Fruit fly (Drosophila melanogaster) whole organism, embryonic: ENCODE results near the gene eco.

Experiments
- Adf1 ChIP-seq: fragments of 200-800 bp; sonication (Bioruptor generic); IDR thresholded peaks from 2 replicates; pipeline ENCODE4 v1.3.6; 2022; ENCODE audit warnings: missing biosample characterization, missing genetic modification characterization
- C15 ChIP-seq: fragments of 200-800 bp; sonication (Bioruptor generic); IDR thresholded peaks from 3 replicates; pipeline ENCODE4 v1.3.6; 2022; ENCODE audit warnings: missing biosample characterization, missing genetic modification characterization
- CG10979 ChIP-seq: fragments of 200-800 bp; sonication (Bioruptor generic); optimal IDR thresholded peaks from 2 replicates; lab custom pipeline; 2018; ENCODE audit warnings: missing biosample characterization, mild to moderate bottlenecking, missing genetic modification characterization, moderate library complexity
- CG11398 ChIP-seq: fragments of 200-800 bp; sonication (Bioruptor generic); optimal IDR thresholded peaks from 2 replicates; lab custom pipeline; 2016; ENCODE audit warnings: missing biosample characterization, missing genetic modification characterization
- CG12071 ChIP-seq: fragments of 200-800 bp; sonication (Bioruptor generic); optimal IDR thresholded peaks from 3 replicates; lab custom pipeline; 2018; ENCODE audit warnings: missing biosample characterization, mild to moderate bottlenecking, missing genetic modification characterization
- CG13287 ChIP-seq: fragments of 200-800 bp; sonication (Bioruptor generic); IDR thresholded peaks from 2 replicates; pipeline ENCODE4 v1.3.6; 2022; ENCODE audit warnings: missing biosample characterization, missing genetic modification characterization; ENCODE audit not compliant: partially characterized antibody
- CG14667 ChIP-seq: fragments of 200-800 bp; sonication (Bioruptor generic); IDR thresholded peaks from 2 replicates; pipeline ENCODE4 v1.3.6; 2022; ENCODE audit warnings: missing biosample characterization, missing genetic modification characterization
- CG14965 ChIP-seq: fragments of 200-800 bp; sonication (Bioruptor generic); optimal IDR thresholded peaks from 2 replicates; lab custom pipeline; 2016; ENCODE audit warnings: missing biosample characterization, missing genetic modification characterization, borderline replicate concordance
- CG15073 ChIP-seq: fragments of 200-800 bp; sonication (Bioruptor generic); optimal IDR thresholded peaks from 2 replicates; lab custom pipeline; 2016; ENCODE audit warnings: missing biosample characterization, missing genetic modification characterization
- CG15479 ChIP-seq: fragments of 200-800 bp; sonication (Bioruptor generic); optimal IDR thresholded peaks from 3 replicates; lab custom pipeline; 2019; ENCODE audit warnings: missing biosample characterization, mild to moderate bottlenecking, missing genetic modification characterization, moderate library complexity
- CG16863 ChIP-seq: fragments of 200-800 bp; sonication (Bioruptor generic); optimal IDR thresholded peaks from 3 replicates; lab custom pipeline; 2016; ENCODE audit warnings: missing biosample characterization, missing genetic modification characterization
- CG17612 ChIP-seq: fragments of 200-800 bp; sonication (Bioruptor generic); IDR thresholded peaks from 2 replicates; pipeline ENCODE4 v1.3.6; 2022; ENCODE audit warnings: missing biosample characterization, missing genetic modification characterization
- CG18476 ChIP-seq: fragments of 200-800 bp; sonication (Bioruptor generic); optimal IDR thresholded peaks from 2 replicates; lab custom pipeline; 2016; ENCODE audit warnings: missing biosample characterization, mild to moderate bottlenecking, missing genetic modification characterization
- CG18764 ChIP-seq: fragments of 200-800 bp; sonication (Bioruptor generic); optimal IDR thresholded peaks from 3 replicates; lab custom pipeline; 2016; ENCODE audit warnings: missing biosample characterization, missing genetic modification characterization
- CG31224 ChIP-seq: fragments of 200-800 bp; sonication (Bioruptor generic); IDR thresholded peaks from 2 replicates; pipeline ENCODE4 v1.3.6; 2022; ENCODE audit warnings: missing biosample characterization, missing genetic modification characterization
- CG3281 ChIP-seq: fragments of 200-800 bp; sonication (Bioruptor generic); optimal IDR thresholded peaks from 3 replicates; lab custom pipeline; 2017; ENCODE audit warnings: missing biosample characterization, mild to moderate bottlenecking, missing genetic modification characterization
- CG3995 ChIP-seq: fragments of 200-800 bp; sonication (Bioruptor generic); optimal IDR thresholded peaks from 3 replicates; lab custom pipeline; 2016; ENCODE audit warnings: missing biosample characterization, missing genetic modification characterization
- CG42726 ChIP-seq: fragments of 200-800 bp; sonication (Bioruptor generic); IDR thresholded peaks from 2 replicates; pipeline ENCODE4 v1.3.6; 2022; ENCODE audit warnings: missing biosample characterization, missing genetic modification characterization; ENCODE audit not compliant: partially characterized antibody
- CG7745 ChIP-seq: fragments of 200-800 bp; sonication (Bioruptor generic); optimal IDR thresholded peaks from 2 replicates; lab custom pipeline; 2018; ENCODE audit warnings: missing biosample characterization, mild to moderate bottlenecking, missing genetic modification characterization, moderate library complexity
- CG7963 ChIP-seq: fragments of 200-800 bp; sonication (Bioruptor generic); IDR thresholded peaks from 3 replicates; pipeline ENCODE4 v1.3.6; 2022; ENCODE audit warnings: missing biosample characterization, missing genetic modification characterization; ENCODE audit not compliant: partially characterized antibody
- CG8089 ChIP-seq: fragments of 200-800 bp; sonication (Bioruptor generic); optimal IDR thresholded peaks from 3 replicates; lab custom pipeline; 2016; ENCODE audit warnings: missing biosample characterization, missing genetic modification characterization
- CG8924 ChIP-seq: fragments of 200-800 bp; optimal IDR thresholded peaks from 3 replicates; lab custom pipeline; 2019; ENCODE audit warnings: missing biosample characterization, mild to moderate bottlenecking, missing genetic modification characterization, moderate library complexity
- Dip3 ChIP-seq: fragments of 200-800 bp; sonication (Bioruptor generic); optimal IDR thresholded peaks from 3 replicates; lab custom pipeline; 2016; ENCODE audit warnings: missing biosample characterization, missing genetic modification characterization
- Fer3 ChIP-seq: fragments of 200-800 bp; sonication (Bioruptor generic); optimal IDR thresholded peaks from 2 replicates; lab custom pipeline; 2018; ENCODE audit warnings: missing biosample characterization, mild to moderate bottlenecking, missing genetic modification characterization, moderate library complexity
- Hey ChIP-seq: fragments of 200-800 bp; sonication (Bioruptor generic); optimal IDR thresholded peaks from 3 replicates; lab custom pipeline; 2018; ENCODE audit warnings: missing biosample characterization, mild to moderate bottlenecking, missing genetic modification characterization
- HmgZ ChIP-seq: fragments of 200-800 bp; sonication (Bioruptor generic); optimal IDR thresholded peaks from 2 replicates; lab custom pipeline; 2018; ENCODE audit warnings: missing biosample characterization, mild to moderate bottlenecking, missing genetic modification characterization
- Kr ChIP-seq: fragments of 200-800 bp; sonication (Bioruptor generic); optimal IDR thresholded peaks from 2 replicates; lab custom pipeline; 2017; ENCODE audit warnings: missing biosample characterization, mild to moderate bottlenecking, missing genetic modification characterization
- Lhr ChIP-seq: fragments of 200-800 bp; sonication (Bioruptor generic); optimal IDR thresholded peaks from 3 replicates; lab custom pipeline; 2017; ENCODE audit warnings: mild to moderate bottlenecking, missing biosample characterization, missing genetic modification reagents, missing genetic modification characterization
- Lpt ChIP-seq: fragments of >200 bp; optimal IDR thresholded peaks from 2 replicates; lab custom pipeline; 2018; ENCODE audit warnings: missing biosample characterization, missing genetic modification characterization
- Mad ChIP-seq: fragments of 200-800 bp; sonication (Bioruptor generic); optimal IDR thresholded peaks from 2 replicates; lab custom pipeline; 2016; ENCODE audit warnings: missing biosample characterization, missing genetic modification characterization
- NC2α ChIP-seq: fragments of 200-800 bp; sonication (Bioruptor generic); optimal IDR thresholded peaks from 2 replicates; lab custom pipeline; 2016; ENCODE audit warnings: missing biosample characterization, missing genetic modification characterization
- NC2β ChIP-seq: fragments of 200-800 bp; sonication (Bioruptor generic); optimal IDR thresholded peaks from 2 replicates; lab custom pipeline; 2016; ENCODE audit warnings: missing biosample characterization, missing genetic modification characterization
- Ravus ChIP-seq: fragments of 200-800 bp; sonication (Bioruptor generic); IDR thresholded peaks from 2 replicates; pipeline ENCODE4 v1.3.6; 2022; ENCODE audit warnings: missing biosample characterization, missing genetic modification characterization
- Six4 ChIP-seq: fragments of 200-800 bp; sonication (Bioruptor generic); optimal IDR thresholded peaks from 2 replicates; lab custom pipeline; 2016; ENCODE audit warnings: missing biosample characterization, missing genetic modification characterization
- Taf1 ChIP-seq: fragments of 200-800 bp; sonication (Bioruptor generic); IDR thresholded peaks from 2 replicates; pipeline ENCODE4 v1.3.6; 2022; ENCODE audit warnings: missing biosample characterization, missing genetic modification characterization
- Vsx1 ChIP-seq: fragments of 200-800 bp; sonication (Bioruptor generic); optimal IDR thresholded peaks from 2 replicates; lab custom pipeline; 2017; ENCODE audit warnings: missing biosample characterization, mild to moderate bottlenecking, missing genetic modification characterization, missing genetic modification reagents
- bbx ChIP-seq: fragments of 200-800 bp; sonication (Bioruptor generic); IDR thresholded peaks from 2 replicates; pipeline ENCODE4 v1.3.6; 2022; ENCODE audit warnings: missing biosample characterization, missing genetic modification characterization; ENCODE audit not compliant: partially characterized antibody
- bigmax ChIP-seq: fragments of 200-800 bp; sonication (Bioruptor generic); optimal IDR thresholded peaks from 2 replicates; lab custom pipeline; 2018; ENCODE audit warnings: missing biosample characterization, mild to moderate bottlenecking, missing genetic modification characterization
- cwo ChIP-seq: fragments of 200-800 bp; sonication (Bioruptor generic); optimal IDR thresholded peaks from 3 replicates; lab custom pipeline; 2017; ENCODE audit warnings: missing biosample characterization, missing genetic modification characterization, mild to moderate bottlenecking, moderate library complexity, missing genetic modification reagents
- dan ChIP-seq: fragments of 200-800 bp; sonication (Bioruptor generic); IDR thresholded peaks from 2 replicates; pipeline ENCODE4 v1.3.6; 2022; ENCODE audit warnings: missing biosample characterization, missing genetic modification characterization
- dimm ChIP-seq: fragments of 200-800 bp; sonication (Bioruptor generic); IDR thresholded peaks from 2 replicates; pipeline ENCODE4 v1.3.6; 2022; ENCODE audit warnings: missing biosample characterization, missing genetic modification characterization
- dmrt11E ChIP-seq: fragments of 200-800 bp; sonication (Bioruptor generic); optimal IDR thresholded peaks from 3 replicates; lab custom pipeline; 2018; ENCODE audit warnings: missing biosample characterization, mild to moderate bottlenecking, missing genetic modification characterization, moderate library complexity
- eyg ChIP-seq: fragments of 200-800 bp; sonication (Bioruptor generic); optimal IDR thresholded peaks from 3 replicates; lab custom pipeline; 2016; ENCODE audit warnings: missing biosample characterization, missing genetic modification characterization
- ham ChIP-seq: fragments of 200-800 bp; sonication (Bioruptor generic); IDR thresholded peaks from 2 replicates; pipeline ENCODE4 v1.3.6; 2022; ENCODE audit warnings: missing biosample characterization, missing genetic modification characterization
- hth ChIP-seq: fragments of >200 bp; optimal IDR thresholded peaks from 2 replicates; lab custom pipeline; 2017; ENCODE audit warnings: inconsistent platforms
- ken ChIP-seq: fragments of 200-800 bp; sonication (Bioruptor generic); IDR thresholded peaks from 3 replicates; pipeline ENCODE4 v1.3.6; 2022; ENCODE audit warnings: missing biosample characterization, missing genetic modification characterization
- mirr ChIP-seq: fragments of 200-800 bp; sonication (Bioruptor generic); optimal IDR thresholded peaks from 3 replicates; lab custom pipeline; 2018; ENCODE audit warnings: missing biosample characterization, mild to moderate bottlenecking, missing genetic modification characterization
- nom ChIP-seq: fragments of 200-800 bp; sonication (Bioruptor generic); optimal IDR thresholded peaks from 2 replicates; lab custom pipeline; 2017; ENCODE audit warnings: missing biosample characterization, missing genetic modification characterization, mild to moderate bottlenecking, moderate library complexity, missing genetic modification reagents
- sima ChIP-seq: fragments of 200-800 bp; sonication (Bioruptor generic); optimal IDR thresholded peaks from 2 replicates; lab custom pipeline; 2016; ENCODE audit warnings: missing biosample characterization, missing genetic modification characterization
- tgo ChIP-seq: fragments of 200-800 bp; sonication (Bioruptor generic); IDR thresholded peaks from 3 replicates; pipeline ENCODE4 v1.3.6; 2022; ENCODE audit warnings: missing biosample characterization, missing genetic modification characterization
- zf30C ChIP-seq: fragments of 200-800 bp; sonication (Bioruptor generic); optimal IDR thresholded peaks from 3 replicates; lab custom pipeline; 2018; ENCODE audit warnings: missing biosample characterization, mild to moderate bottlenecking, missing genetic modification characterization

eco gene

DNA sequence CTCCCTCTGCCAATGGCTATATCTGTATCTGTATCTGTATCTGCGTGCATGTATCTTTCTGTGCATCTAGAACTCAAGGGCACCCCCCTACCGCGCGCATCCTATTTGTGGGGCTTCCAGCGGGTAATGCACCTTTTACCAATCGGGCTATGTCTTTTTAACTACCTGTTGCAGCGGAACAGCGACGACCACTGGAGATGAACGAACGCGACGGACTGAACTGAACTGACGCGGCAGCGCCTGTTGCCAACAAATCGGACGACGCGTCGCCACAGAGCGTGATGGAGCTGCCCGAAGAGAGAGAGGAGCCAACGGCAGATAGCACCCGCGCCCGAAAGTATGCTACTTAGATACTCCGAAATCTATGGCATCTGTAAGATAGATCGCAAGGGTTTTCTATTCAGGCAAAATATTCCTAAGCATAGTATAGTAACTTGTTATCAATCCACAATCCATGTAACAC is 5.9 kb upstream of the eco start, which contains the start of gene Cln7 (continued):
- TF ChIP-seq CG31224 (GFP tag; lab: Robert Waterston, UW) (no peak), hth (lab: Kevin White, UChicago) (no peak), HmgZ (tag; lab: Kevin White, UChicago) (peak; percentile 43), CG7963 (no peak), sima (GFP tag; lab: Kevin White, UChicago) (no peak), Hey (tag; lab: Kevin White, UChicago) (no peak), CG17612 (no peak), CG16863 (GFP tag; lab: Kevin White, UChicago) (peak; percentile 31), tgo (GFP tag; lab: Robert Waterston, UW) (no peak), Dip3 (no peak), Adf1 (GFP tag; lab: Robert Waterston, UW) (peak; percentile 85), CG42726 (GFP tag; lab: Robert Waterston, UW) (peak; percentile 38; the same call in 1 of the 2 replicates), cwo (no peak), NC2α (GFP tag; lab: Kevin White, UChicago) (no peak), CG3281 (GFP tag; lab: Kevin White, UChicago) (peak; percentile 64), zf30C (no peak), CG8924 (tag; lab: Kevin White, UChicago) (peak; percentile 63), bigmax (GFP tag; lab: Kevin White, UChicago) (peak; percentile 59), ham (GFP tag; lab: Robert Waterston, UW) (no peak), nom (peak; percentile 88), dimm (GFP tag; lab: Robert Waterston, UW) (no peak), dmrt11E (tag; lab: Kevin White, UChicago) (no peak), mirr (GFP tag; lab: Kevin White, UChicago) (peak; percentile 67), CG15073 (GFP tag; lab: Kevin White, UChicago) (no peak), CG18764 (GFP tag; lab: Kevin White, UChicago) (no peak), Ravus (GFP tag; lab: Robert Waterston, UW) (no peak), Lpt (GFP tag; lab: Kevin White, UChicago) (no peak), CG18476 (no peak), dan (GFP tag; lab: Robert Waterston, UW) (no peak), CG14667 (no peak), CG11398 (GFP tag; lab: Kevin White, UChicago) (peak; percentile 26), Taf1 (no peak), CG15479 (GFP tag; lab: Kevin White, UChicago) (no peak), CG14965 (GFP tag; lab: Kevin White, UChicago) (no peak), CG13287 (0 out of 2 replicates have a peak, but pooled peaks have one; percentile 42), Six4 (GFP tag; lab: Kevin White, UChicago) (no peak), bbx (GFP tag; lab: Robert Waterston, UW) (peak; percentile 62), NC2β (no peak), CG8089 (GFP tag; lab: Kevin White, UChicago) (no peak), CG12071 (GFP tag; lab: Kevin White, UChicago) (peak; percentile 70), CG3995 (no peak), CG10979 (tag; lab: Kevin White, UChicago) (peak; percentile 53), Mad (GFP tag; lab: Kevin White, UChicago) (no peak), CG7745 (tag; lab: Kevin White, UChicago) (no peak), C15 (GFP tag; lab: Robert Waterston, UW) (peak; percentile 29; the same call in 1 of the 3 replicates), eyg (GFP tag; lab: Kevin White, UChicago) (no peak), ken (no peak; the same call in 2 of the 3 replicates), Fer3 (tag; lab: Kevin White, UChicago) (no peak), Vsx1 (no peak), Kr (no peak), Lhr (GFP tag; lab: Kevin White, UChicago) (no peak)
